Fruit fly (Drosophila melanogaster): ENCODE measurements around the gene Cog4.

Gene Cog4

DNA sequence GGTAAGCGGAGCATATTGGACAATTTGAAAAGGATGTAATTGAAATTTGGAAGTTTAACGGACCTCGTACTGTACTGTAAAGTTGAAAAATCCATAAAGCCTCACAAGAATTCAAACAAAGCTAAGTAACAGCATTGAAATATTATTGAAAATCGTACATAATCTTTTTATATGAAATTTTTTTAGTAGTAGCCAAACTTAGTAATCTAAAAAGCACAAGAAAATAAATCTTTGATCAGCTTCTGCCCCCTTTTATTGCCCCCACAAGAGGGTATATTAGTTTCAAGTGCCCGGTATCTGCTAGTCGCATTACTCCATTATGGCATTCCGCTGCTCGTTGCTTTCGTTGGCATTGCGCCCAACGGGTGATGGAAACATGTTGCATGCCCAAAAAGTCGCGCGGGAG lies 21.6 kb downstream of the Cog4 start (continued):
- TF ChIP-seq MTF-1 (GFP tag; optimal IDR thresholded peaks at IDR 0.05; ENCODE audit: borderline replicate concordance) (no peak), HHEX (GFP tag; optimal IDR thresholded peaks at IDR 0.05) (peak; percentile 53), CG8944 (GFP tag; optimal IDR thresholded peaks at IDR 0.05) (peak; percentile 51), pros (GFP tag; optimal IDR thresholded peaks at IDR 0.05) (no peak), Oaz (GFP tag; IDR thresholded peaks at IDR 0.05) (peak; percentile 31; the same call in 1 of the 2 replicates), Atf-2 (GFP tag; optimal IDR thresholded peaks at IDR 0.05) (peak; percentile 20), CG7271 (tag; optimal IDR thresholded peaks at IDR 0.05) (no peak), Nf-YC (tag; optimal IDR thresholded peaks at IDR 0.05) (no peak), mirr (GFP tag; optimal IDR thresholded peaks at IDR 0.05) (no peak), CG10274 (GFP tag; optimal IDR thresholded peaks at IDR 0.05) (peak; percentile 28), zfh2 (GFP tag; optimal IDR thresholded peaks at IDR 0.05) (no peak), Elba2 (GFP tag; optimal IDR thresholded peaks at IDR 0.05) (no peak), org-1 (GFP tag; optimal IDR thresholded peaks at IDR 0.05) (peak; percentile 51), stwl (tag; optimal IDR thresholded peaks at IDR 0.05) (no peak), pzg (GFP tag; optimal IDR thresholded peaks at IDR 0.05) (no peak), oc (tag; optimal IDR thresholded peaks at IDR 0.05) (no peak), CG33557 (GFP tag; optimal IDR thresholded peaks at IDR 0.05) (peak; percentile 12), CG18619 (GFP tag; optimal IDR thresholded peaks at IDR 0.05) (peak; percentile 49), z (GFP tag; IDR thresholded peaks at IDR 0.05) (no peak), sim (GFP tag; IDR thresholded peaks at IDR 0.05) (peak; percentile 31; the same call in 1 of the 2 replicates), CG12942 (GFP tag; optimal IDR thresholded peaks at IDR 0.05) (no peak), rib (GFP tag; IDR thresholded peaks at IDR 0.05) (no peak), CG8765 (GFP tag; IDR thresholded peaks at IDR 0.05) (no peak; the same call in 1 of the 2 replicates), ro (GFP tag; IDR thresholded peaks at IDR 0.05) (no peak), HLHmδ (GFP tag; optimal IDR thresholded peaks at IDR 0.05) (no peak), Dip3 (GFP tag; optimal IDR thresholded peaks at IDR 0.05) (no peak), en (GFP tag; optimal IDR thresholded peaks at IDR 0.05) (peak; percentile 1)

DNA sequence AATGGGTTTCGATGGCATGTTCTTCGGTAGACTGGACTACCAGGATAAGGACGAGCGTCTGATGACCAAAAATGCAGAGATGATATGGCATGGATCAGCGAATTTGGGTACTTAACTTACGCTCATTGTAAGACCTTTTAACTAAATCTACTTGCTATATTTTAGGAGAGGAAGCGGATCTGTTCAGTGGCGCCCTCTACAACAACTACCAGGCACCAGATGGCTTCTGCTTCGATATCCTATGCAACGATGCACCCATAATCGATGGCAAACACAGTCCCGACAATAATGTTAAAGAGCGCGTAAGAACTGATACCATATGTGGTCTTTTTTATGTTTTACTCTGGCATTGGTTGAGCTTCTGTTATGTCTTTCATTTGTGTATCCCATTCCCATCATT lies 29.4 kb downstream of the Cog4 start:
- TF ChIP-seq sr (GFP tag; IDR thresholded peaks at IDR 0.05) (no peak), CG17186 (GFP tag; optimal IDR thresholded peaks at IDR 0.05) (no peak), gfzf (GFP tag; optimal IDR thresholded peaks at IDR 0.05) (no peak), CG8290 (GFP tag; optimal IDR thresholded peaks at IDR 0.05) (no peak), CG8290 (tag; optimal IDR thresholded peaks at IDR 0.05) (no peak), CG3838 (GFP tag; optimal IDR thresholded peaks at IDR 0.05) (no peak), CG10979 (tag; optimal IDR thresholded peaks at IDR 0.05) (peak; percentile 56), eyg (GFP tag; optimal IDR thresholded peaks at IDR 0.05) (no peak), CG17912 (GFP tag; optimal IDR thresholded peaks at IDR 0.05) (no peak), Oaz (GFP tag; IDR thresholded peaks at IDR 0.05) (no peak), CG10267 (tag; optimal IDR thresholded peaks at IDR 0.05) (no peak), B-H2 (GFP tag; optimal IDR thresholded peaks at IDR 0.05) (no peak), CTCF (GFP tag; optimal IDR thresholded peaks at IDR 0.05) (peak; percentile 80), CG14965 (GFP tag; optimal IDR thresholded peaks at IDR 0.05; ENCODE audit: borderline replicate concordance) (peak; percentile 88), Chrac-16 (GFP tag; optimal IDR thresholded peaks at IDR 0.05) (no peak), ash1 (GFP tag; optimal IDR thresholded peaks at IDR 0.05) (no peak), prd (optimal IDR thresholded peaks at IDR 0.05) (no peak), prd (GFP tag; IDR thresholded peaks at IDR 0.05) (no peak), CG11093 (GFP tag; IDR thresholded peaks at IDR 0.05) (no peak)

Measured in whole organism, embryonic.